Fruit fly (Drosophila melanogaster) whole organism, embryonic: ENCODE results near the gene IRSp53.

Experiments used
- Atf6 ChIP-seq: fragments of 200-800 bp; sonication (Bioruptor generic); IDR thresholded peaks from 2 replicates; pipeline ENCODE4 v1.3.6; 2022; ENCODE audit warnings: missing biosample characterization, missing genetic modification characterization
- Bteb2 ChIP-seq: fragments of 200-800 bp; sonication (Bioruptor generic); optimal IDR thresholded peaks from 2 replicates; lab custom pipeline; 2016; ENCODE audit warnings: missing biosample characterization, missing genetic modification characterization
- CG12071 ChIP-seq: fragments of 200-800 bp; sonication (Bioruptor generic); optimal IDR thresholded peaks from 3 replicates; lab custom pipeline; 2018; ENCODE audit warnings: missing biosample characterization, mild to moderate bottlenecking, missing genetic modification characterization
- CG12236 ChIP-seq: fragments of 200-800 bp; sonication (Bioruptor generic); optimal IDR thresholded peaks from 2 replicates; lab custom pipeline; 2016; ENCODE audit warnings: missing biosample characterization, missing genetic modification characterization
- CG13775 ChIP-seq: fragments of 200-800 bp; sonication (Bioruptor generic); optimal IDR thresholded peaks from 3 replicates; lab custom pipeline; 2017; ENCODE audit warnings: missing biosample characterization, mild to moderate bottlenecking, missing genetic modification characterization
- CG14050 ChIP-seq: fragments of 200-800 bp; sonication (Bioruptor generic); IDR thresholded peaks from 3 replicates; pipeline ENCODE4 v1.3.6; 2022; ENCODE audit warnings: missing biosample characterization, missing genetic modification characterization
- CG15601 ChIP-seq: fragments of 200-800 bp; sonication (Bioruptor generic); optimal IDR thresholded peaks from 3 replicates; lab custom pipeline; 2019; ENCODE audit warnings: missing biosample characterization, mild to moderate bottlenecking, missing genetic modification characterization, moderate library complexity
- CG17385 ChIP-seq: fragments of 200-800 bp; sonication (Bioruptor generic); optimal IDR thresholded peaks from 3 replicates; lab custom pipeline; 2018; ENCODE audit warnings: missing biosample characterization, mild to moderate bottlenecking, missing genetic modification characterization
- CG1832 ChIP-seq: fragments of 200-800 bp; sonication (Bioruptor generic); optimal IDR thresholded peaks from 2 replicates; lab custom pipeline; 2017; ENCODE audit warnings: missing biosample characterization, mild to moderate bottlenecking, missing genetic modification characterization, inconsistent platforms
- CG2712 ChIP-seq: fragments of 200-800 bp; optimal IDR thresholded peaks from 3 replicates; lab custom pipeline; 2019; ENCODE audit warnings: missing biosample characterization, mild to moderate bottlenecking, missing genetic modification characterization, moderate library complexity
- CG43689 ChIP-seq: fragments of 200-800 bp; sonication (Bioruptor generic); IDR thresholded peaks from 2 replicates; pipeline ENCODE4 v1.3.6; 2022; ENCODE audit warnings: missing biosample characterization, missing genetic modification characterization
- CG4424 ChIP-seq: fragments of 200-800 bp; sonication (Bioruptor generic); optimal IDR thresholded peaks from 3 replicates; lab custom pipeline; 2016; ENCODE audit warnings: missing biosample characterization, missing genetic modification characterization
- CG6254 ChIP-seq: fragments of 200-800 bp; sonication (Bioruptor generic); optimal IDR thresholded peaks from 3 replicates; lab custom pipeline; 2017; ENCODE audit warnings: mild to moderate bottlenecking, missing biosample characterization, missing genetic modification reagents, missing genetic modification characterization
- CG7987 ChIP-seq: fragments of 200-800 bp; sonication (Bioruptor generic); optimal IDR thresholded peaks from 2 replicates; lab custom pipeline; 2018; ENCODE audit warnings: missing biosample characterization, mild to moderate bottlenecking, missing genetic modification characterization, moderate library complexity
- CG8478 ChIP-seq: fragments of >200 bp; optimal IDR thresholded peaks from 2 replicates; lab custom pipeline; 2018
- CG9437 ChIP-seq: fragments of 200-800 bp; sonication (Bioruptor generic); optimal IDR thresholded peaks from 2 replicates; lab custom pipeline; 2018; ENCODE audit warnings: missing biosample characterization, mild to moderate bottlenecking, missing genetic modification characterization
- CkIIα-i1 ChIP-seq: fragments of 200-800 bp; sonication (Bioruptor generic); IDR thresholded peaks from 2 replicates; pipeline ENCODE4 v1.3.6; 2022; ENCODE audit warnings: missing biosample characterization, missing genetic modification characterization
- D ChIP-seq, 2 experiments: fragments of 200-800 bp in 1 of 2; fragments of >200 bp in 1 of 2; sonication (Bioruptor generic) in 1 of 2; optimal IDR thresholded peaks; 2 replicates in 1 of 2; 3 replicates in 1 of 2; lab custom pipeline; 2017; ENCODE audit warnings: mild to moderate bottlenecking in 1 of 2, missing biosample characterization in 1 of 2, missing genetic modification characterization in 1 of 2, missing genetic modification reagents in 1 of 2
- HmgD ChIP-seq: fragments of 200-800 bp; sonication (Bioruptor generic); optimal IDR thresholded peaks from 3 replicates; lab custom pipeline; 2016; ENCODE audit warnings: missing biosample characterization, missing genetic modification characterization
- Myb ChIP-seq: fragments of 200-800 bp; sonication (Bioruptor generic); optimal IDR thresholded peaks from 2 replicates; lab custom pipeline; 2016; ENCODE audit warnings: missing biosample characterization, missing genetic modification characterization
- NK7.1 ChIP-seq: fragments of 200-800 bp; sonication (Bioruptor generic); optimal IDR thresholded peaks from 3 replicates; lab custom pipeline; 2016; ENCODE audit warnings: missing biosample characterization, missing genetic modification characterization
- Ptx1 ChIP-seq: fragments of 200-800 bp; sonication (Bioruptor generic); IDR thresholded peaks from 2 replicates; pipeline ENCODE4 v1.3.6; 2022; ENCODE audit warnings: missing biosample characterization, missing genetic modification characterization
- Sin3A ChIP-seq: fragments of >200 bp; optimal IDR thresholded peaks from 2 replicates; lab custom pipeline; 2018
- Sox102F ChIP-seq: fragments of 200-800 bp; sonication (Bioruptor generic); optimal IDR thresholded peaks from 2 replicates; lab custom pipeline; 2018; ENCODE audit warnings: missing biosample characterization, mild to moderate bottlenecking, missing genetic modification characterization, moderate library complexity
- bcd ChIP-seq: fragments of 200-800 bp; sonication (Bioruptor generic); optimal IDR thresholded peaks from 2 replicates; lab custom pipeline; 2017; ENCODE audit warnings: missing biosample characterization, mild to moderate bottlenecking, missing genetic modification characterization
- cad ChIP-seq: fragments of >200 bp; optimal IDR thresholded peaks from 2 replicates; lab custom pipeline; 2017; ENCODE audit warnings: missing biosample characterization, missing genetic modification characterization
- dm ChIP-seq: fragments of 200-800 bp; sonication (Bioruptor generic); optimal IDR thresholded peaks from 3 replicates; lab custom pipeline; 2016; ENCODE audit warnings: missing biosample characterization, missing genetic modification characterization
- dpn ChIP-seq, 2 experiments: fragments of 200-800 bp; sonication (Bioruptor generic); optimal IDR thresholded peaks; 3 replicates each; lab custom pipeline; 2016; ENCODE audit warnings: missing biosample characterization in 2 of 2, missing genetic modification characterization in 2 of 2
- eve ChIP-seq, 2 experiments: fragments of >200 bp; optimal IDR thresholded peaks; 2 replicates each; lab custom pipeline; 2017; ENCODE audit warnings: missing biosample characterization in 2 of 2, missing genetic modification characterization in 2 of 2
- fru ChIP-seq: fragments of >200 bp; optimal IDR thresholded peaks from 2 replicates; lab custom pipeline; 2017
- fu2 ChIP-seq: fragments of 200-800 bp; sonication (Bioruptor generic); optimal IDR thresholded peaks from 2 replicates; lab custom pipeline; 2016; ENCODE audit warnings: missing biosample characterization, missing genetic modification characterization
- gem ChIP-seq: fragments of 200-800 bp; sonication (Bioruptor generic); optimal IDR thresholded peaks from 2 replicates; lab custom pipeline; 2019; ENCODE audit warnings: missing biosample characterization, mild to moderate bottlenecking, missing genetic modification characterization, moderate library complexity
- hkb ChIP-seq, 2 experiments: fragments of 200-800 bp in 1 of 2; fragments of >200 bp in 1 of 2; sonication (Bioruptor generic) in 1 of 2; IDR thresholded peaks in 1 of 2; optimal IDR thresholded peaks in 1 of 2; 2 replicates each; pipeline versions ENCODE4 v1.3.6 to Lab custom; 2017 to 2022; ENCODE audit warnings: missing biosample characterization in 1 of 2, missing genetic modification characterization in 1 of 2
- ken ChIP-seq: fragments of 200-800 bp; sonication (Bioruptor generic); IDR thresholded peaks from 3 replicates; pipeline ENCODE4 v1.3.6; 2022; ENCODE audit warnings: missing biosample characterization, missing genetic modification characterization
- klu ChIP-seq: fragments of 200-800 bp; sonication (Bioruptor generic); IDR thresholded peaks from 2 replicates; pipeline ENCODE4 v1.3.6; 2022; ENCODE audit warnings: missing biosample characterization, missing genetic modification characterization
- nau ChIP-seq: fragments of 200-800 bp; sonication (Bioruptor generic); optimal IDR thresholded peaks from 3 replicates; lab custom pipeline; 2017; ENCODE audit warnings: missing biosample characterization, mild to moderate bottlenecking, missing genetic modification characterization, missing genetic modification reagents
- nmo ChIP-seq: fragments of 200-800 bp; sonication (Bioruptor generic); optimal IDR thresholded peaks from 2 replicates; lab custom pipeline; 2018; ENCODE audit warnings: missing biosample characterization, mild to moderate bottlenecking, missing genetic modification characterization, moderate library complexity
- peb ChIP-seq: fragments of 200-800 bp; sonication (Bioruptor generic); IDR thresholded peaks from 2 replicates; pipeline ENCODE4 v1.3.6; 2022; ENCODE audit warnings: missing biosample characterization, missing genetic modification characterization
- pzg ChIP-seq: fragments of 200-800 bp; sonication (Bioruptor generic); optimal IDR thresholded peaks from 3 replicates; lab custom pipeline; 2018; ENCODE audit warnings: missing biosample characterization, mild to moderate bottlenecking, missing genetic modification characterization, moderate library complexity
- repo ChIP-seq: fragments of 200-800 bp; sonication (Bioruptor generic); optimal IDR thresholded peaks from 2 replicates; lab custom pipeline; 2016; ENCODE audit warnings: missing biosample characterization, missing genetic modification characterization
- sens ChIP-seq: fragments of 200-800 bp; sonication (Bioruptor generic); peaks from one replicate; lab custom pipeline; 2016; ENCODE audit warnings: missing biosample characterization, missing genetic modification characterization
- slbo ChIP-seq: fragments of 200-800 bp; sonication (Bioruptor generic); IDR thresholded peaks from 2 replicates; pipeline ENCODE4 v1.3.6; 2022; ENCODE audit warnings: missing biosample characterization, missing genetic modification characterization
- slou ChIP-seq: fragments of 200-800 bp; sonication (Bioruptor generic); optimal IDR thresholded peaks from 3 replicates; lab custom pipeline; 2016; ENCODE audit warnings: missing biosample characterization, missing genetic modification characterization
- slp2 ChIP-seq: fragments of 200-800 bp; sonication (Bioruptor generic); optimal IDR thresholded peaks from 2 replicates; lab custom pipeline; 2016; ENCODE audit warnings: missing biosample characterization, missing genetic modification characterization
- stwl ChIP-seq: fragments of 200-800 bp; sonication (Bioruptor generic); optimal IDR thresholded peaks from 3 replicates; lab custom pipeline; 2018; ENCODE audit warnings: missing biosample characterization, mild to moderate bottlenecking, missing genetic modification characterization, moderate library complexity
- tap ChIP-seq: fragments of 200-800 bp; optimal IDR thresholded peaks from 3 replicates; lab custom pipeline; 2019; ENCODE audit warnings: missing biosample characterization, mild to moderate bottlenecking, missing genetic modification characterization, moderate library complexity
- trem ChIP-seq: fragments of 200-800 bp; optimal IDR thresholded peaks from 3 replicates; lab custom pipeline; 2019; ENCODE audit warnings: missing biosample characterization, mild to moderate bottlenecking, missing genetic modification characterization, moderate library complexity
- tup ChIP-seq: fragments of 200-800 bp; sonication (Bioruptor generic); optimal IDR thresholded peaks from 2 replicates; lab custom pipeline; 2016; ENCODE audit warnings: missing biosample characterization, mild to moderate bottlenecking, missing genetic modification characterization, moderate library complexity
- wor ChIP-seq: fragments of 200-800 bp; sonication (Bioruptor generic); IDR thresholded peaks from 2 replicates; pipeline ENCODE4 v1.3.6; 2022; ENCODE audit warnings: missing biosample characterization, missing genetic modification characterization
- zfh2 ChIP-seq: fragments of 200-800 bp; sonication (Bioruptor generic); optimal IDR thresholded peaks from 2 replicates; lab custom pipeline; 2016; ENCODE audit warnings: missing biosample characterization, missing genetic modification characterization

Gene IRSp53

dm6 chr3L:11118627-11119395 lies 17.0 kb upstream of the IRSp53 start (continued):
- TF ChIP-seq gem (tag; lab: Kevin White, UChicago) (peak; percentile 63), sens (GFP tag; lab: Kevin White, UChicago) (peak; percentile 87), zfh2 (GFP tag; lab: Kevin White, UChicago) (no peak), eve (GFP tag; optimal IDR thresholded peaks at IDR 0.05; lab: Kevin White, UChicago) (no peak), dm (GFP tag; lab: Kevin White, UChicago) (peak; percentile 62), Ptx1 (GFP tag; lab: Robert Waterston, UW) (no peak), NK7.1 (GFP tag; lab: Kevin White, UChicago) (peak; percentile 40), CG13775 (no peak), ken (GFP tag; lab: Robert Waterston, UW) (no peak), dpn (GFP tag; optimal IDR thresholded peaks at IDR 0.05; lab: Kevin White, UChicago) (peak; percentile 16 to 49), D (optimal IDR thresholded peaks at IDR 0.05; lab: Kevin White, UChicago) (no peak), D (GFP tag; optimal IDR thresholded peaks at IDR 0.05; lab: Kevin White, UChicago) (peak; percentile 61), HmgD (GFP tag; lab: Kevin White, UChicago) (peak; percentile 35), klu (GFP tag; lab: Robert Waterston, UW) (no peak), Sin3A (no peak), CG2712 (tag; lab: Kevin White, UChicago) (peak; percentile 35), trem (tag; lab: Kevin White, UChicago) (no peak), CG1832 (GFP tag; lab: Kevin White, UChicago) (no peak), CG6254 (GFP tag; lab: Kevin White, UChicago) (peak; percentile 61), CG12071 (GFP tag; lab: Kevin White, UChicago) (peak; percentile 80), CG17385 (peak; percentile 68), CG8478 (lab: Kevin White, UChicago) (no peak), slou (GFP tag; lab: Kevin White, UChicago) (peak; percentile 22), tup (peak; percentile 31), CG14050 (peak; percentile 48; the same call in 1 of the 3 replicates), hkb (optimal IDR thresholded peaks at IDR 0.05; lab: Kevin White, UChicago) (no peak), hkb (GFP tag; IDR thresholded peaks at IDR 0.05; lab: Robert Waterston, UW) (peak; percentile 85), slbo (GFP tag; lab: Robert Waterston, UW) (peak; percentile 20; the same call in 1 of the 2 replicates), repo (peak; percentile 49), stwl (tag; lab: Kevin White, UChicago) (peak; percentile 47), Atf6 (peak; percentile 81), nau (peak; percentile 83), bcd (GFP tag; lab: Kevin White, UChicago) (no peak), CG12236 (GFP tag; lab: Kevin White, UChicago) (peak; percentile 83), cad (GFP tag; lab: Kevin White, UChicago) (no peak), tap (tag; lab: Kevin White, UChicago) (peak; percentile 66), nmo (GFP tag; lab: Kevin White, UChicago) (peak; percentile 16), CG9437 (GFP tag; lab: Kevin White, UChicago) (no peak), wor (GFP tag; lab: Robert Waterston, UW) (no peak), CG15601 (tag; lab: Kevin White, UChicago) (peak; percentile 91), CG4424 (GFP tag; lab: Kevin White, UChicago) (peak; percentile 12), Bteb2 (GFP tag; lab: Kevin White, UChicago) (peak; percentile 41), CG43689 (no peak), slp2 (GFP tag; lab: Kevin White, UChicago) (peak; percentile 52), fru (lab: Kevin White, UChicago) (no peak), Myb (peak; percentile 37), Sox102F (GFP tag; lab: Kevin White, UChicago) (no peak), CkIIα-i1 (GFP tag; lab: Robert Waterston, UW) (no peak), fu2 (no peak), CG7987 (GFP tag; lab: Kevin White, UChicago) (peak; percentile 89), peb (GFP tag; lab: Robert Waterston, UW) (no peak), pzg (peak; percentile 14)
